Worm (Caenorhabditis elegans) whole organism, L4 larva: ENCODE results near the gene sex-1.

Experiments used
- R02D3.7 ChIP-seq: fragments of 150-350 bp; sonication (generic microtip); optimal IDR thresholded peaks from 3 replicates; lab custom pipeline; 2014; ENCODE audit warnings: missing biosample characterization, missing genetic modification characterization
- ZK546.5 ChIP-seq, 2 experiments: sonication (generic microtip); optimal IDR thresholded peaks; 2 replicates each; lab custom pipeline; 2017; ENCODE audit warnings: missing biosample characterization in 2 of 2, missing genetic modification characterization in 2 of 2
- ama-1 ChIP-seq: fragments of 150-350 bp; optimal IDR thresholded peaks from 2 replicates; lab custom pipeline; 2014; ENCODE audit warnings: inconsistent platforms, mixed read lengths
- ceh-20 ChIP-seq: fragments of 200-800 bp; sonication (Bioruptor generic); IDR thresholded peaks from 2 replicates; pipeline ENCODE4 v1.3.6; 2022; ENCODE audit warnings: missing genetic modification reagents, missing genetic modification characterization, missing compliant biosample characterization
- ceh-62 ChIP-seq: sonication (generic microtip); optimal IDR thresholded peaks from 2 replicates; lab custom pipeline; 2017; ENCODE audit warnings: missing biosample characterization, missing genetic modification characterization
- lir-3 ChIP-seq: sonication (generic microtip); optimal IDR thresholded peaks from 2 replicates; lab custom pipeline; 2016; ENCODE audit warnings: mild to moderate bottlenecking, missing genetic modification characterization, missing compliant biosample characterization
- nhr-11 ChIP-seq: fragments of 150-350 bp; optimal IDR thresholded peaks from 2 replicates; lab custom pipeline; 2014; ENCODE audit warnings: missing biosample characterization, missing genetic modification characterization
- nhr-48 ChIP-seq: sonication (generic microtip); optimal IDR thresholded peaks from 2 replicates; lab custom pipeline; 2016; ENCODE audit warnings: mild to moderate bottlenecking, missing genetic modification characterization, missing compliant biosample characterization
- nhr-76 ChIP-seq: fragments of 150-350 bp; optimal IDR thresholded peaks from 2 replicates; lab custom pipeline; 2014; ENCODE audit warnings: missing biosample characterization, missing genetic modification characterization
- pha-4 ChIP-seq, 2 experiments: fragments of 150-350 bp in 1 of 2; fragments of 200-800 bp in 1 of 2; sonication (Bioruptor generic) in 1 of 2; IDR thresholded peaks in 1 of 2; optimal IDR thresholded peaks in 1 of 2; 2 replicates each; pipeline versions ENCODE4 v1.3.6 to Lab custom; 2014 to 2022; ENCODE audit warnings: missing genetic modification characterization in 2 of 2, missing genetic modification reagents in 2 of 2, missing biosample characterization in 1 of 2, missing compliant biosample characterization in 1 of 2
- snpc-4 ChIP-seq: fragments of 150-350 bp; optimal IDR thresholded peaks from 2 replicates; lab custom pipeline; 2014; ENCODE audit warnings: missing biosample characterization, missing genetic modification characterization
- unc-130 ChIP-seq: sonication (generic microtip); optimal IDR thresholded peaks from 2 replicates; lab custom pipeline; 2016; ENCODE audit warnings: missing genetic modification reagents, missing genetic modification characterization, missing compliant biosample characterization
- unc-39 ChIP-seq: sonication (generic microtip); optimal IDR thresholded peaks from 2 replicates; lab custom pipeline; 2017; ENCODE audit warnings: missing biosample characterization, missing genetic modification characterization
- unc-62 ChIP-seq, 3 experiments: fragments of 150-350 bp in 1 of 3; sonication (generic microtip); optimal IDR thresholded peaks in 2 of 3; peaks in 1 of 3; 1 replicate in 1 of 3; 2 replicates in 2 of 3; lab custom pipeline; 2014 to 2017; ENCODE audit warnings: missing biosample characterization in 3 of 3, missing genetic modification characterization in 3 of 3, missing genetic modification reagents in 3 of 3, missing genotype in 1 of 3

DNA sequence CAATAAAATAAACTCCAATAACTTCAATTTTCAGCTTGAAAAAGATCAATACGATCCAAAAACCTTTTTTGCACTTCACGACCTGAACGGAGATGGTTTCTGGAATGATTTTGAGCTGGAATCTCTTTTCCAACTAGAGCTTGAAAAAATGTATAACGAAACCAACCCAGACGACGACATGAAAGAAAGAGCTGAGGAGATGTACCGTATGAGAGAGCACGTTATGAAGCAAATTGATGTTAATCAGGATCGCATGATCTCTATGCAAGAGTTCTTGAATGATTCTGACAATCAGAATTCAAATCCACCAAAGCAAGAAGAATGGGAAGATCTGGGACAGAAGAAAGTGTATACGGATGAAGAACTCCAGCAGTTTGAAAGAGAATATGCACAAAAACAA, 6.0 kb downstream of the sex-1 start:
- no peak for TF ChIP-seq unc-39 (tag; lab: Kevin White, UChicago)
- no peak for TF ChIP-seq pha-4 (GFP tag; IDR thresholded peaks at IDR 0.05; lab: Robert Waterston, UW)
- no peak for TF ChIP-seq pha-4 (tag; optimal IDR thresholded peaks at IDR 0.05; lab: Kevin White, UChicago)
- no peak for TF ChIP-seq ceh-62 (tag; lab: Kevin White, UChicago)
- TF ChIP-seq R02D3.7 (tag; lab: Kevin White, UChicago), result no peak
- TF ChIP-seq ama-1 (lab: Kevin White, UChicago), result no peak
- TF ChIP-seq lir-3 (tag; lab: Kevin White, UChicago), result no peak
- TF ChIP-seq nhr-76 (tag; lab: Kevin White, UChicago), result no peak
- TF ChIP-seq nhr-11 (tag; lab: Kevin White, UChicago), result no peak
- no peak for TF ChIP-seq unc-130
- TF ChIP-seq ceh-20, result no peak
- no peak for TF ChIP-seq ZK546.5 (tag; optimal IDR thresholded peaks at IDR 0.05; lab: Kevin White, UChicago)
- no peak for TF ChIP-seq snpc-4
- no peak for TF ChIP-seq nhr-48 (tag; lab: Kevin White, UChicago)
- peak in 1 of 2 experiments; percentile 64 for TF ChIP-seq unc-62 (GFP tag; optimal IDR thresholded peaks at IDR 0.05 in 1 of 2; lab: Kevin White, UChicago)
- TF ChIP-seq unc-62 (tag; optimal IDR thresholded peaks at IDR 0.05; lab: Kevin White, UChicago), result no peak
